Worm (Caenorhabditis elegans) whole organism, midembryonic: ENCODE data around the gene unc-129.

Experiments used
- T22C8.4 ChIP-seq: fragments of 200-800 bp; sonication (Bioruptor generic); IDR thresholded peaks from 2 replicates; pipeline ENCODE4 v1.3.6; 2022; ENCODE audit warnings: missing genetic modification characterization, missing compliant biosample characterization
- cog-1 ChIP-seq: sonication (generic microtip); optimal IDR thresholded peaks from 2 replicates; lab custom pipeline; 2016; ENCODE audit warnings: missing genetic modification characterization, missing compliant biosample characterization
- flt-1 ChIP-seq: fragments of 200-800 bp; sonication (Bioruptor generic); IDR thresholded peaks from 2 replicates; pipeline ENCODE4 v1.3.6; 2022; ENCODE audit warnings: missing genetic modification characterization, missing compliant biosample characterization
- klf-2 ChIP-seq: fragments of 200-800 bp; sonication (Bioruptor generic); conservative IDR thresholded peaks from 2 replicates; pipeline ENCODE4 v1.3.6; 2022; ENCODE audit warnings: missing genetic modification reagents, missing genetic modification characterization, missing compliant biosample characterization
- med-1 ChIP-seq: sonication (generic microtip); optimal IDR thresholded peaks from 2 replicates; lab custom pipeline; 2017; ENCODE audit warnings: missing genetic modification characterization, mild to moderate bottlenecking, missing compliant biosample characterization, antibody characterized with exemption, missing genetic modification reagents; ENCODE audit not compliant: insufficient read depth
- ref-1 ChIP-seq: fragments of 200-800 bp; sonication (Bioruptor generic); conservative IDR thresholded peaks from 2 replicates; pipeline ENCODE4 v1.3.6; 2022; ENCODE audit warnings: missing genetic modification reagents, missing genetic modification characterization, missing compliant biosample characterization
- tab-1 ChIP-seq: fragments of 200-800 bp; sonication (Bioruptor generic); IDR thresholded peaks from 2 replicates; pipeline ENCODE4 v1.3.6; 2022; ENCODE audit warnings: missing genetic modification characterization, missing compliant biosample characterization
- ztf-23 ChIP-seq: fragments of 200-800 bp; sonication (Bioruptor generic); IDR thresholded peaks from 2 replicates; pipeline ENCODE4 v1.3.6; 2022; ENCODE audit warnings: missing genetic modification reagents, missing genetic modification characterization, missing compliant biosample characterization
- ztf-29 ChIP-seq: fragments of 200-800 bp; sonication (Bioruptor generic); IDR thresholded peaks from 2 replicates; pipeline ENCODE4 v1.3.6; 2022; ENCODE audit warnings: missing genetic modification reagents, missing genetic modification characterization, missing compliant biosample characterization

DNA sequence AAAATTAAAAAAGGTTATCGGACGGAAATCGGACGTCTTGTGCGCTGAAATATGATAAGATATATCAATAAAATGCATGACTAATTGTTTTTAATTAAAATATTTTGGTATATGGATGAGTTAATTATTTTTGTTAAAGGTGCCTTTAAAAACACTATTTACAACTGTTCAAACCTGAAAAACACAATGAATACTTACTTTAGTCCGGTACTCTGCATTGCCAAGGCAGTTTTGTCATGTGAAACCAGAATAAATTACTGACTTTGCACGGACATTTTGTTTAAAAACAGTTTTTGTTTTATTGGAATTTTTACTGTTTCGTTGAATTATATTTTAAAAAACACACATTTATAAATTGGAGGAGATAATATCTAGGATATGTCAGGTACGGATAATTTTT lies 37.2 kb downstream of the unc-129 start, which contains the start of gene suex-2:
- TF ChIP-seq ztf-29: no peak
- no peak for TF ChIP-seq med-1 (GFP tag; lab: Kevin White, UChicago)
- no peak for TF ChIP-seq tab-1
- no peak for TF ChIP-seq flt-1
- no peak for TF ChIP-seq ref-1 (GFP tag; lab: Robert Waterston, UW)
- TF ChIP-seq T22C8.4: no peak
- TF ChIP-seq ztf-23: no peak
- TF ChIP-seq cog-1 (tag; lab: Kevin White, UChicago): no peak
- TF ChIP-seq klf-2 (GFP tag; lab: Robert Waterston, UW): no peak
